Worm (Caenorhabditis elegans) whole organism, midembryonic: Measurements from ENCODE around the gene msp-31.

Experiments used
- cog-1 ChIP-seq: sonication (generic microtip); optimal IDR thresholded peaks from 2 replicates; lab custom pipeline; 2016; ENCODE audit warnings: missing genetic modification characterization, missing compliant biosample characterization
- klf-2 ChIP-seq: fragments of 200-800 bp; sonication (Bioruptor generic); conservative IDR thresholded peaks from 2 replicates; pipeline ENCODE4 v1.3.6; 2022; ENCODE audit warnings: missing genetic modification reagents, missing genetic modification characterization, missing compliant biosample characterization
- med-1 ChIP-seq: sonication (generic microtip); optimal IDR thresholded peaks from 2 replicates; lab custom pipeline; 2017; ENCODE audit warnings: missing genetic modification characterization, mild to moderate bottlenecking, missing compliant biosample characterization, antibody characterized with exemption, missing genetic modification reagents; ENCODE audit not compliant: insufficient read depth
- ref-1 ChIP-seq: fragments of 200-800 bp; sonication (Bioruptor generic); conservative IDR thresholded peaks from 2 replicates; pipeline ENCODE4 v1.3.6; 2022; ENCODE audit warnings: missing genetic modification reagents, missing genetic modification characterization, missing compliant biosample characterization
- tab-1 ChIP-seq: fragments of 200-800 bp; sonication (Bioruptor generic); IDR thresholded peaks from 2 replicates; pipeline ENCODE4 v1.3.6; 2022; ENCODE audit warnings: missing genetic modification characterization, missing compliant biosample characterization

DNA sequence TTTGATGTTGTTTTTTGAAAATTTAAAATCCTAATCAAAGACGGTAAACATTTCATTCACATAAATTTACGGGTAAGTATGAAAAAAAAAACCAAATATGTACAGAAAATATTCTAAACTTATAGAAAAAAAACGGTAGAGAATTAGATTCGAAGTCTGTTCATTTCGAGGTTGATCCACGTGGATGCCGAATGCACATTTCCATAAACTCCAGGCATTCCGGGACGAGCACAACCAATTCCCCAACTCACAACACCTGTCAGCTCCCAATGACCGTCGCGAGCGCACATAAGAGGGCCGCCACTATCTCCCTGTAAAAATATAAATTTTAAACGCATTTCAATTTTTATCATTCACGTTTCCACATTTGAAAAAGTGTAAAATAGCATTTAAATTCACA, 31.8 kb upstream of the msp-31 start:
- TF ChIP-seq klf-2 (GFP tag; lab: Robert Waterston, UW) (no peak), ref-1 (no peak), cog-1 (tag; lab: Kevin White, UChicago) (no peak), med-1 (GFP tag; lab: Kevin White, UChicago) (no peak), tab-1 (GFP tag; lab: Robert Waterston, UW) (no peak)
